Worm (Caenorhabditis elegans): ENCODE measurements around the gene Y11D7A.5.

- TF ChIP-seq flt-1 (GFP tag; IDR thresholded peaks at IDR 0.05) (no peak), ztf-23 (GFP tag; IDR thresholded peaks at IDR 0.05) (no peak), tab-1 (GFP tag; IDR thresholded peaks at IDR 0.05) (no peak), med-1 (GFP tag; optimal IDR thresholded peaks at IDR 0.05; ENCODE audit: insufficient read depth) (no peak), T22C8.4 (GFP tag; IDR thresholded peaks at IDR 0.05) (no peak), klf-2 (GFP tag; conservative IDR thresholded peaks at IDR 0.05) (no peak), ztf-29 (GFP tag; IDR thresholded peaks at IDR 0.05) (no peak), ref-1 (GFP tag; conservative IDR thresholded peaks at IDR 0.05) (no peak), cog-1 (tag; optimal IDR thresholded peaks at IDR 0.05) (no peak)
Measured at ce11 chrIV:9264513-9264912, 19.2 kb upstream of the Y11D7A.5 start.
